Fruit fly (Drosophila melanogaster): ENCODE measurements around the gene CG17364.

Gene CG17364

DNA sequence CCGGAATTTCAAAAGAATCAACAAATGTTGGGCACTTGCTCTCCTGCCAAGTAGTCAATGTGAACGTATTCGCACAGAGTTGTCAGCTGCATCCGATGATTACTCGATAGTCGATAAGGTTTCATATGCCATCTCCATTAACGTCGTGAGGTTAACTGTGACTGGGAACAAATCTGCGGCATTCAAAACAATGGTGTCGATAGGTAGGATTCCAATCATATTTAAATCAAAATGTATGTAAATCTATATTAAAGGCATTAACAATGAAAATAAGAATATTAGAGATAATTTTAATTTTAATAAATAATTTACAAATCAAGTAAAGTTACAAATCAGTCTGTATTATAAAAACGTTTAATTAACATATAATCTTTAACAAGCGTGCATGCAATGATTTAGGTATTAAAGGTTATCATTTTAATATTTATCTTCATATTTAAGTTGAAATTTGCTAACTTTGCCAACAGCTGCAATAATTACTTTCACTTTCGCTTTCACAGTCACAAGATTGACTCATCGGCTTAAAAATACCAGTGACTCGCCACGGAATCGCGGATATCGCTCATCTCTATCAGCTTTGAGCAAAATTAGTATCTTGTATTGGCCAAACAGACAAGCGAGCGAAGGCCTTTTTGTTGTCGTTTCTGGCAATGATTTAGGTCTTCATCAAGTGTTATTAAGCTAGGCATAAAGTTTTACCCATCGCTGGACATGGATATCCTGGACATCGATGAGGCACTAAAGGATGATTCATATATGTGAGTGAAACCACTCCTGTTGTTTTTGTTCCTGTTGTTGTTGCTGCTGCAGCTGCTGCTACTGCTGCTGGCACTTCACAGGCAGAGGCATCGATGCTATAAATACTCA is 28.3 kb downstream of the CG17364 start, which contains the start of the genes Meics, Nxf3 and ssp2:
Gene Meics, minus strand, starts transcription at position 68 of the 867 bp plus-strand sequence.
Gene Nxf3, plus strand, starts transcription at position 569 of the 867 bp plus-strand sequence.
Gene ssp2, plus strand, starts transcription at position 569 of the 867 bp plus-strand sequence.
- TF ChIP-seq CTCF (optimal IDR thresholded peaks at IDR 0.05) (no peak), CG8478 (optimal IDR thresholded peaks at IDR 0.05) (no peak)

DNA sequence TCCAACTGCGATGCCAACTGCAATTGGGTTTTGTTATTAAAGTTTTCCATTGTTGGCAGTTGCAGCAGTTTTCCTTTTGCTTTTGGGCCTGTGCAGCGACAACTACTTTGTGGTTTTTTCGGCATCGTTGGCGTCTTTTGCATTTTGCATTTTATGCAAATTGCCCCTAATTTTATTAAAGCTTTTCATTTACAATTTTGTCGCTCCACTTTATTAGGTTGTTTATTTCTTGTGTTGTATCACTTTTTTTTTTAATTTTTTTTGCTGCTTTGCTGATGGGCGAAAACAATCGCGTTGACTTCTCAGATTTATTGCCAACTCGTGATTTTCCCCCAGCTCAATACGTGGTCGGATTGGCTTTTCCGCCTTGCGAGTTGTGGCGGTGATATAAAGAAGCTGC is 35.4 kb downstream of the CG17364 start:
- TF ChIP-seq CG8478 (optimal IDR thresholded peaks at IDR 0.05) (no peak), CTCF (optimal IDR thresholded peaks at IDR 0.05) (no peak)

DNA sequence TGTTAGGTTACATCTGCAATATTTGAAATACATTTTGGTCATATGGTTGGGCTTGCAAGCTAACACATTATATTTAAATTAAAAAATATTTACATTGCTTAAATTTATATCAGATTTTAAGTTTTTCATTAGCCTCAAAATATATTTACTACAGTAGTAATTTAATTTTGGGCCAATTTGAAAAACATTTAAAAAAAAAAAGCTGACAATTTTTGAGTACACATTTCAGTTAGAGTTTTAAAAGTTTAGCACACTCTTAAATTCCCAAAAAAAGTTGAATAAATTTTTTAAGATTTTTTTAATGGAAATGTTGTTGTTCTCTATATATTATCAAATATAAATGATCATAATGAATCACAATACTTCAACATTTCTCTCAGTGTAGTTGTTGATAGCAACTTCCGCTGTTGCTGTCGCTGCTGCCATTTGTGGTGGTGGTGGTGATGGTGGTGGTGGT is 36.0 kb downstream of the CG17364 start:
- no peak for TF ChIP-seq CTCF (optimal IDR thresholded peaks at IDR 0.05)
- no peak for TF ChIP-seq CG8478 (optimal IDR thresholded peaks at IDR 0.05)

DNA sequence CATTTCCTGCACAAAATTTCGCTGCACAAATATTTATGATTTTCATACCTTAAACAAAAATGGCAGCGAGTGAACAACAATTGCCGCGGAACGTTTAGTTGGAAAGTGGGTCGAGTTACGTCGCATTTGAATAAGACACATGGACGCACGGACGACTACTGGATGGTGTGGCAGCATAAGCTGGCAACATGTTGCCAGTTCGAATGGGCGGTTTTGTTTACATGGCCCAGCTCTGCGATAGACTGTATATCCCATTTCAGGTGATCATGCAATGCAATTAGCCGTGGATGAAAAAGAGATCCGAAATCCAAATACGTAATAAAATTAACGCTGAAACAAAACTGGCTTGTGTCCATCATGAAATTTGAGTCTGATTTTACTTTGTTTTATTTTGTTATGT is 36.5 kb downstream of the CG17364 start:
- TF ChIP-seq CTCF (optimal IDR thresholded peaks at IDR 0.05) = no peak
- no peak for TF ChIP-seq CG8478 (optimal IDR thresholded peaks at IDR 0.05)

DNA sequence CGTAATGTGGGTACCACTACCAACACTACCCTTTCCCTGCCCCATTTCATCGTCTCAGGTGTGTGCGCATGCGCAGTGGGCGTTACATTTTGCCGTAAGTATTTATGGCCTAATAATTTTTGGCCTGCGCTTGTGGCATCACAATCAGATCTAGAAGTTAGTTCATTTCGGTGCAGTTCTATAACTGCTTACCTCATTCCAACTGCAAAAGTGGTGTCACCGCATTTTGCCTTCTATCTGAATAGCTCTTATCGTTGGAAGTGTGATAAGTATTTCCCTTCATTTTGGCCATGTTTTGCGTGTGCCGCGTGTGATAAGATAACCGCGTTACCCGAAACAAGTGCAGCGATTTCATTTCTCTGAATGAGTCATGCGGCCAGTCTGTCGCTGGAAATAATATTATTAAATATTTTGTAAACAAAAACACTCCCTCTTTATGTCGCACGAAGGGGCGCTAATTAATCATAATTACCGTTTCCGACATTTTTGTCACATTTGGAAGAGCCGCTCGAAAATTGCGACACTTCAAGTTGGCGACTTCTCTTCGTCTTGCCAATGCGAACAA is 40.6 kb downstream of the CG17364 start:
- TF ChIP-seq CTCF (optimal IDR thresholded peaks at IDR 0.05) = no peak
- no peak for TF ChIP-seq CG8478 (optimal IDR thresholded peaks at IDR 0.05)

DNA sequence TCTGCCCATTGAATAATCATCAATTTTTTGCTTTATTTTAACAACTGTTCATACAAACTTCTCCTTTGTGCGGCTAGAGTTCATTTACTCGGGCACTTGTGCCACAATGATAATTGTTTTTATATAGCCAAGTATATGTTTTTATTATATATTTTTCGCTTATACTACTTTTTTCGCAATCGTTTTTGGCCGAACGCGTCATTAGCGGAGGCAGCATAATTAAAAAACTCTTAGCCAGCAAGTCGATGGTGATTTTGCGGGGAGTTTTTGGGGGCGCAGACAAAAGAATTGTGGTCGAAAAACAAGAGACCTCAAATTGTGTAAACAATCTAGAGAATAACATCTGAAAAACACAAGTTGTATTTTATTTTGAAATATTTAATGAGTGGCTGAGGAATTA is 41.6 kb downstream of the CG17364 start:
- TF ChIP-seq CG8478 (optimal IDR thresholded peaks at IDR 0.05) (no peak), CTCF (optimal IDR thresholded peaks at IDR 0.05) (no peak)

DNA sequence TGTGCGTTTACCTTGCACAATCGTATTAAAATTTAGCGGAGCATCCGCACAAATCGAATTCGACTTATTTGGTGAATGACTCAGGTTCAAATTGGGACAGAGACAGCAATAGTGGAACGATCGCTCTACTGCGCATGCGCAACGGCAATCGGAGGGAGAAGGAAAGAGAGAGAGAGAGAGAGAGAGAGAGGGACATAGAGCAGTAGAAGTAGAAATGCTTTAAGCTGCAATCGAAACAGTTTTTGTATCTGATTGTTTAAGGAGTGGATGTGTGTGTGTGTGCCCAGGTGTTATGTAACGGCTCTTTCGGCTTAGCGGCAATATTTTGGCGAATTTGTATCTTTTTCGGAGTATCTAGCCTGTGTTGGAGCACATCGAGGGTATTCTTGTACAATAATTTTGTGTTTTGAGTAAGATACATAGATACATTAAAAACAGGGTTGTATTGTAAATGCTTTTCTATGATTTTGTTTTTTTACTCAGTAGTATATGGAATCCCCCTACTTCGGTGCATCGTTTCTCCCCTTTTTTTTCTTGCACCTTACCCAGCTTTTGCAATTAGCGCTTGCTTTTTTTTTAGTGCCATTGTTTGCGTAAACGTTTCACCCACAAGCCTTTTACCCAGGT is 43.6 kb downstream of the CG17364 start:
- TF ChIP-seq CG8478 (optimal IDR thresholded peaks at IDR 0.05) (no peak), CTCF (optimal IDR thresholded peaks at IDR 0.05) (no peak)

DNA sequence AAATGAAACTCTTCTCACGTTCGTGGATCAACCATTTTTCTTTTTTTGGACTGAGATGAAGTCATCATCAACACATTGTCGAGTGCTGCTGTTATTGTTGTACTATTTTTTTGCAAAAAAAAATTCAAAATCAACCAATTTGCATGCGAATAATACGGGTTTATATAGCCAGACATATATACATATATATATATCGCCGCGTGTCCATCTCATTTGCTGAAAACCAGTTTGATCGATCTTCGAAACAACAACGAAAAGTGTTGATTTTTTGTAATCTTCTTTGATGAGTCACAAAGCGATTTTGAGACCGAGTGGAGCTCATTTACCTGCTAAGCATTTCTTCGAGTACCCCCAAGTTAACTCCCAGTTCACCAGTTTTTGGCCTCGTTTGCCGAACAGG is 47.2 kb downstream of the CG17364 start:
- no peak for TF ChIP-seq CG8478 (optimal IDR thresholded peaks at IDR 0.05)
- TF ChIP-seq CTCF (optimal IDR thresholded peaks at IDR 0.05) = no peak

DNA sequence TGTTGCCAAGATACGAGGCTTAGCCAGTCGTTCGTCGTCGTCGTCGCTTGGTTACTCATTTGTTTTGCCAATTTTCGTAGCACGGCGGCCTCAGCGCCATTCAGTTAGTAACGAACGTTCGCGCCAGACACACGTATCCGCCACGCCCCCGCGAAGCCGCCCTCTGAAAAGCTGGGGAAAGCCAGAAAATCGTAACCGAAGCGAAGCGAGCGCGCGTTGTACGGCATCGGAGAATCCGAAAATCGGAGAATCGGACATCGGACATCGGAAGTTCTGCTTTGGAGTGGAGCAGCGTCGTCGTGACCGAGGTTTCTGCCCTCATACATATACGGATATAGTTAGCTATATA is 54.1 kb downstream of the CG17364 start, which contains the start of gene CG32137:
Gene CG32137, plus strand, starts transcription at position 100 of the 349 bp plus-strand sequence.
- TF ChIP-seq CG8478 (optimal IDR thresholded peaks at IDR 0.05) = no peak
- no peak for TF ChIP-seq CTCF (optimal IDR thresholded peaks at IDR 0.05)

DNA sequence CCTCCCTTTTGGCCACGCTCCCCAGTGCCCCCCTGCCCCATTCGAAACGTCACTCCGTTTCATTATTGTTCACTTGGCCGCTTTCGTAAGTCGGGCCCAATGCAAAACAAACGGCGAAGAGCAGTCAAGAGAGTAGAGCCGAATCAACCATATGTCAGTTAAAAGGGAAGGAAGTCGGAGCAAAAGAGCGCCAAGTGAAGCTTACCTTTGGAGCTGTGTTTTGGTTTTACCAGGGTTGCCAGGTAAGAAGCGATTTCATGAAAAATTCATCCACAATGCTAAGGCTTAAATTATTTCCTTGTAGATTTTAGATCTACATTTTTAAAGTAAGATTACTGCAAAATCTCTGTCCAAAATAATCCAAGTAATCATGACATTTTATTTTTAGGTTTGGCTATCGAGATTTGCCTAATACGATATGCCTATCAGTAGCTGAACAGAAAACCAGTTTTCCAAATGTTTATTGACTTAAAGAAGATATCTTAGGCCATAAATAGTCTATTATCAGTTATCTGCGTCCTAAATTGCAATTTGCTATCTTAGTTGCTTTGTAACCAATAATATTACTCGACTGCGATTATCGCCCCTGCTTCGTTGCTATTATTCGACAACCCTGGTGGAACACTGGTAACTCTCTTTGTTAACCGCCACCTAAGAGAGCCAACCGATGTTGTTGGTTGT is 54.6 kb downstream of the CG17364 start:
- TF ChIP-seq CTCF (optimal IDR thresholded peaks at IDR 0.05) (no peak), CG8478 (optimal IDR thresholded peaks at IDR 0.05) (no peak)

DNA sequence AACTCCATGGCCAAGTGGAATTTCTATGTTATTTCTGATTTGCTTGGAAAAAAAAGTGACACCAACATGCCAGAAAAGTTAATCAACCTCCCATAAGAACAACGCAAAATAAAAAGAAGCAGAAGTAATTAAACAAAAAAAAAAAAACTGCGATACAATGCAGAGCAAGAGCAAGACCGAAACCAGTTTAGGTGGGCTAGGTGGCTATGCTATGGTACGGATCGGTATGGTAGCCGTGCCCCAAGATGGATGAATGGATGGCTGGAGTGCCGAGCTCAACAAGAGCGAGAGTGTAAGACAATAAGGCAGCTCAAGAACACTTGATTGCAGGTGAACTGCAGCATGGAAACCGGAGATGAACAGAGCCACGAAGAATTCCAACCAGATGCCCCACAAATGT is 56.4 kb downstream of the CG17364 start:
- TF ChIP-seq CTCF (optimal IDR thresholded peaks at IDR 0.05) (no peak), CG8478 (optimal IDR thresholded peaks at IDR 0.05) (no peak)

DNA sequence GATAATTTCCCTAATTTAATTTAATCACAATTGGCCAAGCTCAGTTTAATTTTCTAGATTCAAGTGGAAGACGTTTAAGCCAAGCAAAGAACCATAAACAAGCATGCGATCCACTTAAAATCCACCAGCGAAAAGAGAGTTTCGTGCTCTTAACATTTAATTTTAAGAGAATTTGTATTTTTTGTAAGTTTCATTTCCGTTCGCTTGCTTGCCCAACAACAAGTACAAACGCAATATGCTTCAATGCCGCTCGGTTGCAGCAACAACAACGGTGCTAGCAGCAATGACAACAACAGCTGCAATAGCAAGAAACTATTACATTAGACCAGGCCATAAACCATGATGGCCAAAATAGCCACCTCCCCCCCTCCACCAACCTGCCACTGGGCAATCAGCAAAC is 58.3 kb downstream of the CG17364 start:
- TF ChIP-seq CG8478 (optimal IDR thresholded peaks at IDR 0.05) (no peak), CTCF (optimal IDR thresholded peaks at IDR 0.05) (no peak)

DNA sequence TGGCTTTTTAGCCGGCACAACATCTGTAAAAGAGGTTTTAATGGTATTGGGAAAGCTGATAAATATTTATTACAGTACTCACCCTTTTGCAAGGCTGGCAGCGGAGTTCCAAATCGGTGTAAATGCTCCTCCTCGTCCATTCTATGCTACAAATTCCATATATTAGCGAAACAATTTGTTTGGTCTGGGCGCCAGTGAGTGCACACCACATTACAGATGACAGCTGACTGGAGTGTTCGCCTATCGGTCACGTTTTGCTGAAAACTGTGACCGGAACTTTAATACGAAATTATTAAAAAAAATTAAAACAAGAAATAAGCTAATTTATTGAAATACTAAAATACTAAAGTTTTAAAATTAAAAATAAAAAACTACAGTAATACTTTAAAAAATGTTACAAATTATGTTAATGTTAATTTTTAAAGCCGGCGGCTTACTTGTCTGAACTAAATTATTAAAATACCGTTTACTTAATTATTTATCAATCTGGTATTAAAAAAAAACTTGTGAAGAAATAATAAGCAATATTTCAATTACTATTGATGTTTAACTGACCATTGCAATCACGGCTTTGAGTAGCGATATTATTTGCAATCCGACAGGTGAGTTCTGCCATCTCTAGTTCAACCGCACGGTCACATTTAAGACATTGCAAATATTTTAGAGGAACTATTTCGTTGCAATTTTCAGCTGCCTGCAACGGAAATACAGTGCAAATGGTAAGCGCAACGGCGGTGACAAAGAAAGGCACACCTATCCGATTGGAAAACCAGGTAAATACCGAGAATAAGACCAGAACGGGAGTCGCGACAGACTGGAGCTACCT is 64.2 kb downstream of the CG17364 start, which contains the start of the genes CG8833 and DCTN1-p150:
Gene CG8833, minus strand, starts transcription at position 232 of the 826 bp plus-strand sequence.
Gene DCTN1-p150, plus strand, starts transcription at position 619 of the 826 bp plus-strand sequence.
- no peak for TF ChIP-seq CG8478 (optimal IDR thresholded peaks at IDR 0.05)
- no peak for TF ChIP-seq CTCF (optimal IDR thresholded peaks at IDR 0.05)

Data from S2 (cell line).